Fruit fly (Drosophila melanogaster) whole organism, embryonic: ENCODE measurements around the gene CG11698.
A peak's percentile ranks its signal among the peaks of the same experiment; 100 is the strongest.

Experiments used
- Aef1 ChIP-seq: fragments of 200-800 bp; sonication (Bioruptor generic); IDR thresholded peaks from 3 replicates; pipeline ENCODE4 v1.3.6; 2022; ENCODE audit warnings: missing biosample characterization, missing genetic modification characterization
- Asciz ChIP-seq: fragments of 200-800 bp; sonication (Bioruptor generic); optimal IDR thresholded peaks from 2 replicates; lab custom pipeline; 2017; ENCODE audit warnings: missing biosample characterization, mild to moderate bottlenecking, missing genetic modification characterization, missing genetic modification reagents
- C15 ChIP-seq: fragments of 200-800 bp; sonication (Bioruptor generic); IDR thresholded peaks from 3 replicates; pipeline ENCODE4 v1.3.6; 2022; ENCODE audit warnings: missing biosample characterization, missing genetic modification characterization
- CG10979 ChIP-seq: fragments of 200-800 bp; sonication (Bioruptor generic); optimal IDR thresholded peaks from 2 replicates; lab custom pipeline; 2018; ENCODE audit warnings: missing biosample characterization, mild to moderate bottlenecking, missing genetic modification characterization, moderate library complexity
- CG11504 ChIP-seq: fragments of 200-800 bp; sonication (Bioruptor generic); optimal IDR thresholded peaks from 3 replicates; lab custom pipeline; 2019; ENCODE audit warnings: missing biosample characterization, mild to moderate bottlenecking, missing genetic modification characterization, moderate library complexity
- CG12769 ChIP-seq: fragments of 200-800 bp; sonication (Bioruptor generic); optimal IDR thresholded peaks from 2 replicates; lab custom pipeline; 2019; ENCODE audit warnings: missing biosample characterization, mild to moderate bottlenecking, missing genetic modification characterization, moderate library complexity
- CG13424 ChIP-seq: fragments of 200-800 bp; sonication (Bioruptor generic); optimal IDR thresholded peaks from 2 replicates; lab custom pipeline; 2019; ENCODE audit warnings: missing biosample characterization, mild to moderate bottlenecking, missing genetic modification characterization, moderate library complexity
- CG13775 ChIP-seq: fragments of 200-800 bp; sonication (Bioruptor generic); optimal IDR thresholded peaks from 3 replicates; lab custom pipeline; 2017; ENCODE audit warnings: missing biosample characterization, mild to moderate bottlenecking, missing genetic modification characterization
- CG14050 ChIP-seq: fragments of 200-800 bp; sonication (Bioruptor generic); IDR thresholded peaks from 3 replicates; pipeline ENCODE4 v1.3.6; 2022; ENCODE audit warnings: missing biosample characterization, missing genetic modification characterization
- CG30020 ChIP-seq: fragments of 200-800 bp; optimal IDR thresholded peaks from 2 replicates; lab custom pipeline; 2019; ENCODE audit warnings: missing biosample characterization, mild to moderate bottlenecking, missing genetic modification characterization, moderate library complexity
- CG3726 ChIP-seq: fragments of 200-800 bp; sonication (Bioruptor generic); IDR thresholded peaks from 3 replicates; pipeline ENCODE4, ENCODE4 v1.3.6; 2022; ENCODE audit warnings: missing biosample characterization, missing genetic modification characterization
- CG4360 ChIP-seq: fragments of 200-800 bp; sonication (Bioruptor generic); IDR thresholded peaks from 2 replicates; pipeline ENCODE4 v1.3.6; 2022; ENCODE audit warnings: missing biosample characterization, missing genetic modification characterization
- CG4404 ChIP-seq: fragments of 200-800 bp; sonication (Bioruptor generic); IDR thresholded peaks from 2 replicates; pipeline ENCODE4 v1.3.6; 2022; ENCODE audit warnings: missing biosample characterization, missing genetic modification characterization
- CG4707 ChIP-seq: fragments of 200-800 bp; sonication (Bioruptor generic); optimal IDR thresholded peaks from 2 replicates; lab custom pipeline; 2018; ENCODE audit warnings: missing biosample characterization, mild to moderate bottlenecking, missing genetic modification characterization, moderate library complexity
- CG6272 ChIP-seq: fragments of 200-800 bp; sonication (Bioruptor generic); IDR thresholded peaks from 2 replicates; pipeline ENCODE4 v1.3.6; 2022; ENCODE audit warnings: missing biosample characterization, missing genetic modification characterization
- CG6689 ChIP-seq: fragments of 200-800 bp; sonication (Bioruptor generic); IDR thresholded peaks from 2 replicates; pipeline ENCODE4 v1.3.6; 2022; ENCODE audit warnings: missing biosample characterization, missing genetic modification characterization
- CG7963 ChIP-seq: fragments of 200-800 bp; sonication (Bioruptor generic); IDR thresholded peaks from 3 replicates; pipeline ENCODE4 v1.3.6; 2022; ENCODE audit warnings: missing biosample characterization, missing genetic modification characterization; ENCODE audit not compliant: partially characterized antibody
- CG9727 ChIP-seq: fragments of 200-800 bp; sonication (Bioruptor generic); optimal IDR thresholded peaks from 3 replicates; lab custom pipeline; 2017; ENCODE audit warnings: missing biosample characterization, mild to moderate bottlenecking, missing genetic modification characterization
- Chrac-16 ChIP-seq: fragments of 200-800 bp; sonication (Bioruptor generic); optimal IDR thresholded peaks from 3 replicates; lab custom pipeline; 2016; ENCODE audit warnings: missing biosample characterization, missing genetic modification characterization
- CoRest ChIP-seq: fragments of 200-800 bp; sonication (Bioruptor generic); optimal IDR thresholded peaks from 3 replicates; lab custom pipeline; 2018; ENCODE audit warnings: missing biosample characterization, mild to moderate bottlenecking, missing genetic modification characterization, moderate library complexity
- Dbx ChIP-seq: fragments of 200-800 bp; sonication (Bioruptor generic); IDR thresholded peaks from 3 replicates; pipeline ENCODE4 v1.3.6; 2022; ENCODE audit warnings: missing biosample characterization, missing genetic modification characterization
- Doc3 ChIP-seq: fragments of 200-800 bp; sonication (Bioruptor generic); IDR thresholded peaks from 3 replicates; pipeline ENCODE4 v1.3.6; 2022; ENCODE audit warnings: missing biosample characterization, missing genetic modification characterization; ENCODE audit not compliant: partially characterized antibody
- Ets65A ChIP-seq: fragments of 200-800 bp; sonication (Bioruptor generic); peaks from one replicate; lab custom pipeline; 2016; ENCODE audit warnings: missing biosample characterization, missing genetic modification characterization
- HLH54F ChIP-seq: fragments of 200-800 bp; sonication (Bioruptor generic); optimal IDR thresholded peaks from 3 replicates; lab custom pipeline; 2016; ENCODE audit warnings: missing biosample characterization, missing genetic modification characterization
- HmgD ChIP-seq: fragments of 200-800 bp; sonication (Bioruptor generic); optimal IDR thresholded peaks from 3 replicates; lab custom pipeline; 2016; ENCODE audit warnings: missing biosample characterization, missing genetic modification characterization
- Opbp ChIP-seq: fragments of 200-800 bp; sonication (Bioruptor generic); IDR thresholded peaks from 3 replicates; pipeline ENCODE4 v1.3.6; 2022; ENCODE audit warnings: missing biosample characterization, missing genetic modification characterization; ENCODE audit not compliant: partially characterized antibody
- Poxn ChIP-seq: fragments of 200-800 bp; sonication (Bioruptor generic); IDR thresholded peaks from 2 replicates; pipeline ENCODE4 v1.3.6; 2022; ENCODE audit warnings: missing biosample characterization, missing genetic modification characterization
- Ravus ChIP-seq: fragments of 200-800 bp; sonication (Bioruptor generic); IDR thresholded peaks from 2 replicates; pipeline ENCODE4 v1.3.6; 2022; ENCODE audit warnings: missing biosample characterization, missing genetic modification characterization
- TFAM ChIP-seq: fragments of 200-800 bp; sonication (Bioruptor generic); optimal IDR thresholded peaks from 2 replicates; lab custom pipeline; 2017; ENCODE audit warnings: missing biosample characterization, missing genetic modification characterization, inconsistent platforms
- Trl ChIP-seq, 3 experiments: fragments of >200 bp in 2 of 3; fragments of 200-800 bp in 1 of 3; sonication (Bioruptor generic) in 1 of 3; optimal IDR thresholded peaks; 2 replicates in 1 of 3; 3 replicates in 2 of 3; lab custom pipeline; 2016 to 2017; ENCODE audit warnings: missing biosample characterization in 1 of 3, missing genetic modification characterization in 1 of 3
- ap ChIP-seq: fragments of 200-800 bp; sonication (Bioruptor generic); IDR thresholded peaks from 2 replicates; pipeline ENCODE4 v1.3.6; 2022; ENCODE audit warnings: missing biosample characterization, missing genetic modification characterization
- ash1 ChIP-seq: fragments of 200-800 bp; sonication (Bioruptor generic); optimal IDR thresholded peaks from 2 replicates; lab custom pipeline; 2018; ENCODE audit warnings: missing biosample characterization, mild to moderate bottlenecking, missing genetic modification characterization
- bab2 ChIP-seq: fragments of 200-800 bp; sonication (Bioruptor generic); optimal IDR thresholded peaks from 2 replicates; lab custom pipeline; 2016; ENCODE audit warnings: missing biosample characterization, missing genetic modification characterization
- chinmo ChIP-seq: fragments of 200-800 bp; sonication (Bioruptor generic); IDR thresholded peaks from 4 replicates; pipeline ENCODE4 v1.3.6; 2022; ENCODE audit warnings: missing biosample characterization, missing genetic modification characterization; ENCODE audit not compliant: partially characterized antibody
- dimm ChIP-seq: fragments of 200-800 bp; sonication (Bioruptor generic); IDR thresholded peaks from 2 replicates; pipeline ENCODE4 v1.3.6; 2022; ENCODE audit warnings: missing biosample characterization, missing genetic modification characterization
- disco-r ChIP-seq: fragments of 200-800 bp; sonication (Bioruptor generic); optimal IDR thresholded peaks from 2 replicates; lab custom pipeline; 2016; ENCODE audit warnings: missing biosample characterization, missing genetic modification characterization
- dysf ChIP-seq: fragments of 200-800 bp; sonication (Bioruptor generic); IDR thresholded peaks from 3 replicates; pipeline ENCODE4 v1.3.6; 2022; ENCODE audit warnings: missing biosample characterization, missing genetic modification characterization
- exex ChIP-seq: fragments of 200-800 bp; sonication (Bioruptor generic); optimal IDR thresholded peaks from 4 replicates; lab custom pipeline; 2018; ENCODE audit warnings: missing biosample characterization, mild to moderate bottlenecking, missing genetic modification characterization, moderate library complexity
- grn ChIP-seq: fragments of 200-800 bp; sonication (Bioruptor generic); optimal IDR thresholded peaks from 3 replicates; lab custom pipeline; 2017; ENCODE audit warnings: missing biosample characterization, missing genetic modification characterization
- h ChIP-seq: fragments of >200 bp; optimal IDR thresholded peaks from 2 replicates; lab custom pipeline; 2017
- hkb ChIP-seq, 2 experiments: fragments of 200-800 bp in 1 of 2; fragments of >200 bp in 1 of 2; sonication (Bioruptor generic) in 1 of 2; IDR thresholded peaks in 1 of 2; optimal IDR thresholded peaks in 1 of 2; 2 replicates each; pipeline versions ENCODE4 v1.3.6 to Lab custom; 2017 to 2022; ENCODE audit warnings: missing biosample characterization in 1 of 2, missing genetic modification characterization in 1 of 2
- jumu ChIP-seq: fragments of 200-800 bp; sonication (Bioruptor generic); optimal IDR thresholded peaks from 3 replicates; lab custom pipeline; 2016; ENCODE audit warnings: missing biosample characterization, missing genetic modification characterization
- lov ChIP-seq, 2 experiments: fragments of 200-800 bp in 1 of 2; fragments of >200 bp in 1 of 2; sonication (Bioruptor generic) in 1 of 2; IDR thresholded peaks in 1 of 2; optimal IDR thresholded peaks in 1 of 2; 2 replicates in 1 of 2; 3 replicates in 1 of 2; pipeline versions ENCODE4 v1.3.6 to Lab custom; 2017 to 2022; ENCODE audit warnings: missing biosample characterization in 1 of 2, missing genetic modification characterization in 1 of 2
- mam ChIP-seq: fragments of 200-800 bp; sonication (Bioruptor generic); optimal IDR thresholded peaks from 3 replicates; lab custom pipeline; 2016; ENCODE audit warnings: missing biosample characterization, missing genetic modification characterization
- nerfin-2 ChIP-seq: fragments of 200-800 bp; sonication (Bioruptor generic); IDR thresholded peaks from 2 replicates; pipeline ENCODE4 v1.3.6; 2022; ENCODE audit warnings: missing biosample characterization, missing genetic modification characterization; ENCODE audit not compliant: partially characterized antibody
- rib ChIP-seq: fragments of 200-800 bp; sonication (Bioruptor generic); IDR thresholded peaks from 2 replicates; pipeline ENCODE4 v1.3.6; 2022; ENCODE audit warnings: missing biosample characterization, missing genetic modification characterization
- sob ChIP-seq: fragments of 200-800 bp; sonication (Bioruptor generic); IDR thresholded peaks from 2 replicates; pipeline ENCODE4 v1.3.6; 2022; ENCODE audit warnings: missing biosample characterization, missing genetic modification characterization
- tap ChIP-seq: fragments of 200-800 bp; optimal IDR thresholded peaks from 3 replicates; lab custom pipeline; 2019; ENCODE audit warnings: missing biosample characterization, mild to moderate bottlenecking, missing genetic modification characterization, moderate library complexity
- wek ChIP-seq: fragments of 200-800 bp; sonication (Bioruptor generic); optimal IDR thresholded peaks from 3 replicates; lab custom pipeline; 2018; ENCODE audit warnings: missing biosample characterization, mild to moderate bottlenecking, missing genetic modification characterization, moderate library complexity
- wor ChIP-seq: fragments of 200-800 bp; sonication (Bioruptor generic); IDR thresholded peaks from 2 replicates; pipeline ENCODE4 v1.3.6; 2022; ENCODE audit warnings: missing biosample characterization, missing genetic modification characterization
- zen2 ChIP-seq: fragments of 200-800 bp; sonication (Bioruptor generic); IDR thresholded peaks from 3 replicates; pipeline ENCODE4 v1.3.6; 2022; ENCODE audit warnings: missing biosample characterization, missing genetic modification characterization; ENCODE audit not compliant: partially characterized antibody

Gene CG11698

dm6 chr3R:8354969-8355368, 43.0 kb downstream of the CG11698 start (continued):
- TF ChIP-seq Chrac-16 (GFP tag; lab: Kevin White, UChicago): no peak
- peak; percentile 61; the same call in 1 of the 3 replicates for TF ChIP-seq CG14050 (GFP tag; lab: Robert Waterston, UW)
- no peak for TF ChIP-seq Dbx (GFP tag; lab: Robert Waterston, UW)
- TF ChIP-seq dimm (GFP tag; lab: Robert Waterston, UW): no peak
- TF ChIP-seq CG13424: peak; percentile 62
- TF ChIP-seq hkb (optimal IDR thresholded peaks at IDR 0.05; lab: Kevin White, UChicago): no peak
- TF ChIP-seq hkb (GFP tag; IDR thresholded peaks at IDR 0.05; lab: Robert Waterston, UW): no peak; the same call in 1 of the 2 replicates
- TF ChIP-seq HmgD (GFP tag; lab: Kevin White, UChicago): no peak
- TF ChIP-seq zen2: no peak
- TF ChIP-seq CG3726 (GFP tag; lab: Robert Waterston, UW): no peak
- no peak for TF ChIP-seq CG10979 (tag; lab: Kevin White, UChicago)
- no peak for TF ChIP-seq lov (optimal IDR thresholded peaks at IDR 0.05; lab: Kevin White, UChicago)
- TF ChIP-seq lov (GFP tag; IDR thresholded peaks at IDR 0.05; lab: Robert Waterston, UW): no peak
- TF ChIP-seq CG4360 (GFP tag; lab: Robert Waterston, UW): no peak
- TF ChIP-seq TFAM (GFP tag; lab: Kevin White, UChicago): no peak
- TF ChIP-seq CG4707 (GFP tag; lab: Kevin White, UChicago): no peak
- TF ChIP-seq bab2: no peak
- no peak for TF ChIP-seq Doc3 (GFP tag; lab: Robert Waterston, UW)
- TF ChIP-seq wek: no peak
- TF ChIP-seq CG13775 (GFP tag; lab: Kevin White, UChicago): no peak
- peak; percentile 51 for TF ChIP-seq tap (tag; lab: Kevin White, UChicago)
- no peak for TF ChIP-seq ash1 (GFP tag; lab: Kevin White, UChicago)
- TF ChIP-seq CG6689: no peak
- TF ChIP-seq Aef1 (GFP tag; lab: Robert Waterston, UW): no peak
- no peak for TF ChIP-seq exex (tag; lab: Kevin White, UChicago)
- TF ChIP-seq C15: no peak
- TF ChIP-seq HLH54F (GFP tag; lab: Kevin White, UChicago): no peak
- no peak for TF ChIP-seq Ravus (GFP tag; lab: Robert Waterston, UW)
- no peak for TF ChIP-seq CoRest (tag; lab: Kevin White, UChicago)
- TF ChIP-seq Opbp (GFP tag; lab: Robert Waterston, UW): no peak
- TF ChIP-seq wor (GFP tag; lab: Robert Waterston, UW): peak; percentile 10; the same call in 1 of the 2 replicates
- no peak for TF ChIP-seq rib (GFP tag; lab: Robert Waterston, UW)
- no peak for TF ChIP-seq jumu
- no peak for TF ChIP-seq CG30020 (tag; lab: Kevin White, UChicago)
- no peak for TF ChIP-seq CG7963 (GFP tag; lab: Robert Waterston, UW)
- TF ChIP-seq CG9727 (GFP tag; lab: Kevin White, UChicago): no peak
- TF ChIP-seq grn (GFP tag; lab: Kevin White, UChicago): no peak
- TF ChIP-seq chinmo: no peak
- TF ChIP-seq ap (GFP tag; lab: Robert Waterston, UW): 0 out of 2 replicates have a peak, but pooled peaks have one; percentile 5
- TF ChIP-seq sob: no peak
- peak; percentile 11; the same call in 2 of the 3 replicates for TF ChIP-seq dysf (GFP tag; lab: Robert Waterston, UW)
- TF ChIP-seq Trl (optimal IDR thresholded peaks at IDR 0.05; lab: Kevin White, UChicago): no peak
- TF ChIP-seq Trl (GFP tag; optimal IDR thresholded peaks at IDR 0.05; lab: Kevin White, UChicago): no peak
- TF ChIP-seq CG4404: no peak
- TF ChIP-seq nerfin-2 (GFP tag; lab: Robert Waterston, UW): no peak
- peak; percentile 47 for TF ChIP-seq Asciz (GFP tag; lab: Kevin White, UChicago)
- no peak for TF ChIP-seq Poxn (GFP tag; lab: Robert Waterston, UW)
- TF ChIP-seq h (lab: Kevin White, UChicago): no peak
- TF ChIP-seq Ets65A (GFP tag; lab: Kevin White, UChicago): no peak
- no peak for TF ChIP-seq CG6272 (GFP tag; lab: Robert Waterston, UW)
- TF ChIP-seq CG12769 (tag; lab: Kevin White, UChicago): no peak
- peak; percentile 42 for TF ChIP-seq CG11504 (tag; lab: Kevin White, UChicago)
- TF ChIP-seq mam (GFP tag; lab: Kevin White, UChicago): no peak
- TF ChIP-seq disco-r: no peak
